Worm (Caenorhabditis elegans): ENCODE data around the gene C50F4.12.

DNA sequence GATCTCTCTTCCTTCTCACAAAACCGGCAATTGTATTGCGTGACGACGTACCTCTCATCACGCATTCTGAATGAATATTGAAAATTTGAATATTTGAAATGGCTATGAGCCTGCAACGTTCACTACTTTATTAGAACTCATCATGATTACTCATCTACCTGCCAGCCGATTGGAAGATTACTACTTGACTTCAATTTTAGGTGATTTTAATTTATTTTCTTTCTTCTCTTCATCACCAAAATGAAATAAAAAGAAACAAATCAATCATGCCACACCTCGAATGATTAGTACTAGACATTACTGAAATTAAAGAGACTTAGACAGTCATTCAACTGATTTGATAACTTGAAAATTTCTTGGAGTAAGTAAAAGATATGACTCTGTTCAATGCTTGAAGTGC, 44.7 kb upstream of the C50F4.12 start:
- TF ChIP-seq klf-2 (GFP tag; conservative IDR thresholded peaks at IDR 0.05) (no peak), tab-1 (GFP tag; IDR thresholded peaks at IDR 0.05) (no peak), ref-1 (GFP tag; conservative IDR thresholded peaks at IDR 0.05) (no peak), flt-1 (GFP tag; IDR thresholded peaks at IDR 0.05) (no peak), cog-1 (tag; optimal IDR thresholded peaks at IDR 0.05) (no peak), med-1 (GFP tag; optimal IDR thresholded peaks at IDR 0.05; ENCODE audit: insufficient read depth) (no peak), ztf-23 (GFP tag; IDR thresholded peaks at IDR 0.05) (no peak), ztf-29 (GFP tag; IDR thresholded peaks at IDR 0.05) (no peak)

Data from whole organism, midembryonic.